Fruit fly (Drosophila melanogaster): Measurements from ENCODE around the gene Hsp110.

Gene Hsp110

DNA sequence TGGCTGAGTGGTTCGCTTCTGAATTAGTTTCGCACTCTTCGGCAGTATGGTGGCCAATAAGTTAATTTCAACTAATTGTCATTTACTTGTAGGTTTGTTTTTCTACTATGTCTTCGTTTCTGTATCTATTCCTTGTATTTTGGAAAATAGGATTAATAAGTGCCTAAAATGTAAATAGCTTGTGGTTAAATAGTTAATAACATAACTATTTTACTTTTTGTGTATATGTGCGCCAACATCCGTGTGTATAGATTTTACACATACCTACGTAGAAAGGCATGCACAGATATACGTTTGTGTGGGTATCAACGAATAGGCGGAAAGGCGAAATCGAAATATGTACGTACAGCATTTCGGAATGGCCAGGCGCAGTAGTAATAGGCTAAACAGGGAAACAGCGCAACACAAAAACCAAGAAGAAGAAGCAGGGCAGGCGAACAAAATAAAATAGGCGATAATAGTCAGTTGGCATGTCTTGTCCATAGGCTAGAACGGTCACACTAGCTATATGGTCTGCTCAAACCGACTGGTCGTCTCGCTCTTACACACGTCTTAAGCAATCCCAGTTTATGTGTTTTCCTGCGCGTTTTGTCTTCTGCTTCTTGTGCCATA is 34.2 kb upstream of the Hsp110 start:
- TF ChIP-seq GATAd (GFP tag; optimal IDR thresholded peaks at IDR 0.05) = no peak
- peak; percentile 100 for TF ChIP-seq psq (GFP tag; optimal IDR thresholded peaks at IDR 0.05)
- TF ChIP-seq CG9705 (GFP tag; optimal IDR thresholded peaks at IDR 0.05) = no peak
- peak; percentile 32 for TF ChIP-seq Dif (GFP tag; optimal IDR thresholded peaks at IDR 0.05; ENCODE audit: partially characterized antibody)
- no peak for TF ChIP-seq brk (GFP tag; optimal IDR thresholded peaks at IDR 0.05)
- no peak for TF ChIP-seq Myc (optimal IDR thresholded peaks at IDR 0.05)
- TF ChIP-seq Rel (GFP tag; optimal IDR thresholded peaks at IDR 0.05) = no peak
- peak; percentile 47 for TF ChIP-seq Rel (tag; optimal IDR thresholded peaks at IDR 0.05)
- no peak for TF ChIP-seq Hr83 (GFP tag; optimal IDR thresholded peaks at IDR 0.05; ENCODE audit: poor library complexity, severe bottlenecking)
- no peak for TF ChIP-seq Hr78 (GFP tag; optimal IDR thresholded peaks at IDR 0.05)
- TF ChIP-seq N (GFP tag; optimal IDR thresholded peaks at IDR 0.05) = no peak
- TF ChIP-seq br (GFP tag; optimal IDR thresholded peaks at IDR 0.05) = peak; percentile 21
- peak; percentile 30 for TF ChIP-seq Jra (GFP tag; optimal IDR thresholded peaks at IDR 0.05)
- peak; percentile 28 for TF ChIP-seq sage (GFP tag; optimal IDR thresholded peaks at IDR 0.05)

DNA sequence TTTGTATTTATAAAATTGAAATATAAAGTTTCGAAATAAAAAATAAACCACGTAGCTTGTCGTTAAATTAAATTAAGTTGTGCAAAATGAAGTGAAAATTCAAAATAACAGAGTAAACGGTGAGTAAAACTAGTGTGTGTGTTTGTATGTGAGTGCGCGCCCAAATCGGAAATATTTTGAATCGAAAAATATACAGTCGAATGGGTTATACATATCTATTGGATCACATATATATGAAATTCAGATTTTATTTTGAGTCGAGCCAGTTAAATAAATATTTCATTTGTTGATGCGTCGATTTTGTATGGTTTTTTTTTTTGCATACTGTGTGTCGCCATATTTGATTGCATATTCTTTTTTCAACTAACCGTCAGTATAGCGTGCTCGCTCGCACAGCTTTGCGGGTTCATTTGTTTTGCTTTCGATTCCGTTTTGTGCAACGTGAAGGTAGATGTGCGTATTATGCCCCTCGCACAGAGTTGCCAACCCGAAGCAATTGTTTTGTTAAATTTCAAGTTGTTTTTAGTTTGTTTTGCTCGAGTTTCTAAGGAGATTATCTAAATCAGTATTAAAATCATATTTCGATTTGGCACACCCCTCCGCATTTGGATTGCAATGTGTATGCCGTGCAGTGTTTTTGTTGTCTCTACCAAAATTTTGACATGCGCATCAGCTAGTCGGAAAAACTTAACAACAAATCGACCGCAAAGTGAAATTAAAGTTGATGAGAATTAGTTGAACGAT is 33.4 kb upstream of the Hsp110 start:
- TF ChIP-seq Rel (GFP tag; optimal IDR thresholded peaks at IDR 0.05) = no peak
- peak; percentile 4 for TF ChIP-seq Rel (tag; optimal IDR thresholded peaks at IDR 0.05)
- TF ChIP-seq Dfd (GFP tag; optimal IDR thresholded peaks at IDR 0.05) = no peak
- no peak for TF ChIP-seq N (GFP tag; optimal IDR thresholded peaks at IDR 0.05)
- TF ChIP-seq brk (GFP tag; optimal IDR thresholded peaks at IDR 0.05) = no peak
- TF ChIP-seq HLH106 (tag; optimal IDR thresholded peaks at IDR 0.05) = no peak
- no peak for TF ChIP-seq OdsH (GFP tag; optimal IDR thresholded peaks at IDR 0.05)
- TF ChIP-seq woc (GFP tag; optimal IDR thresholded peaks at IDR 0.05) = no peak
- no peak for TF ChIP-seq sage (GFP tag; optimal IDR thresholded peaks at IDR 0.05)
- no peak for TF ChIP-seq dsf (GFP tag; optimal IDR thresholded peaks at IDR 0.05; ENCODE audit: borderline replicate concordance)
- TF ChIP-seq Hr78 (GFP tag; optimal IDR thresholded peaks at IDR 0.05) = no peak
- no peak for TF ChIP-seq Dif (GFP tag; optimal IDR thresholded peaks at IDR 0.05; ENCODE audit: partially characterized antibody)
- TF ChIP-seq fru (GFP tag; optimal IDR thresholded peaks at IDR 0.05) = peak; percentile 28
- no peak for TF ChIP-seq br (GFP tag; optimal IDR thresholded peaks at IDR 0.05)
- TF ChIP-seq usp (GFP tag; optimal IDR thresholded peaks at IDR 0.05) = no peak
- TF ChIP-seq h (GFP tag; optimal IDR thresholded peaks at IDR 0.05) = no peak
- TF ChIP-seq ey (GFP tag; optimal IDR thresholded peaks at IDR 0.05) = no peak
- no peak for TF ChIP-seq Vsx2 (GFP tag; optimal IDR thresholded peaks at IDR 0.05; ENCODE audit: partially characterized antibody)
- peak; percentile 74 for TF ChIP-seq jim (GFP tag; optimal IDR thresholded peaks at IDR 0.05)
- no peak for TF ChIP-seq Hnf4 (GFP tag; optimal IDR thresholded peaks at IDR 0.05)
- no peak for TF ChIP-seq lola (GFP tag; optimal IDR thresholded peaks at IDR 0.05)
- no peak for TF ChIP-seq sv (GFP tag; optimal IDR thresholded peaks at IDR 0.05)
- TF ChIP-seq GATAd (GFP tag; optimal IDR thresholded peaks at IDR 0.05) = no peak
- TF ChIP-seq Myc (optimal IDR thresholded peaks at IDR 0.05) = no peak
- no peak for TF ChIP-seq Hr83 (GFP tag; optimal IDR thresholded peaks at IDR 0.05; ENCODE audit: poor library complexity, severe bottlenecking)

DNA sequence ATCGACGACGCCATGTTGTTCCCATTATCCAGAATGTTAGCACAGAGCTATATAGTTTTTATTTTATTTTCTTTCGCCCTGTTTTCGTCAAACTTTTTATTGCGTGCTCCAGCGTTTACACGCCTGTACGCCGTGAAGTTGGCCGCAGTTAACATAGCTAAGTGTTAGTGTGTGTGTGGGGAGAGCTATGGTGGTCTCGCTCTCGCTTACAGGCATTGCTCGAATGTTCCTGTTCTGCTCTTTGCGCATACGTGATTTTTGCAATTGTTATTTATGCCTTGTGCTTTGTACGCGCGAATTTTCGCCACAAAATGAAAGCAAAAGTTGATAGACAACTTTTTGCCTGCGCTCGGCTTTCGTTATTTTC is 32.8 kb upstream of the Hsp110 start:
- no peak for TF ChIP-seq Jra (GFP tag; optimal IDR thresholded peaks at IDR 0.05)
- no peak for TF ChIP-seq CrebA (GFP tag; optimal IDR thresholded peaks at IDR 0.05; ENCODE audit: borderline replicate concordance)
- no peak for TF ChIP-seq jim (GFP tag; optimal IDR thresholded peaks at IDR 0.05)
- TF ChIP-seq CG32264 (GFP tag; optimal IDR thresholded peaks at IDR 0.05) = no peak
- peak; percentile 59 for TF ChIP-seq Dif (GFP tag; optimal IDR thresholded peaks at IDR 0.05; ENCODE audit: partially characterized antibody)
- TF ChIP-seq dsf (GFP tag; optimal IDR thresholded peaks at IDR 0.05; ENCODE audit: borderline replicate concordance) = no peak
- peak; percentile 100 for TF ChIP-seq psq (GFP tag; optimal IDR thresholded peaks at IDR 0.05)
- peak; percentile 21 for TF ChIP-seq fru (GFP tag; optimal IDR thresholded peaks at IDR 0.05)
- TF ChIP-seq br (GFP tag; optimal IDR thresholded peaks at IDR 0.05) = peak; percentile 5
- TF ChIP-seq ey (GFP tag; optimal IDR thresholded peaks at IDR 0.05) = no peak
- no peak for TF ChIP-seq sv (GFP tag; optimal IDR thresholded peaks at IDR 0.05)
- TF ChIP-seq Vsx2 (GFP tag; optimal IDR thresholded peaks at IDR 0.05; ENCODE audit: partially characterized antibody) = no peak
- peak; percentile 30 for TF ChIP-seq rgr (GFP tag; optimal IDR thresholded peaks at IDR 0.05)
- no peak for TF ChIP-seq N (GFP tag; optimal IDR thresholded peaks at IDR 0.05)
- TF ChIP-seq Myc (optimal IDR thresholded peaks at IDR 0.05) = no peak
- no peak for TF ChIP-seq OdsH (GFP tag; optimal IDR thresholded peaks at IDR 0.05)
- no peak for TF ChIP-seq GATAd (GFP tag; optimal IDR thresholded peaks at IDR 0.05)
- TF ChIP-seq brk (GFP tag; optimal IDR thresholded peaks at IDR 0.05) = peak; percentile 7
- TF ChIP-seq lola (GFP tag; optimal IDR thresholded peaks at IDR 0.05) = no peak
- TF ChIP-seq HLH106 (tag; optimal IDR thresholded peaks at IDR 0.05) = peak; percentile 15
- no peak for TF ChIP-seq Rel (GFP tag; optimal IDR thresholded peaks at IDR 0.05)
- peak; percentile 54 for TF ChIP-seq Rel (tag; optimal IDR thresholded peaks at IDR 0.05)
- TF ChIP-seq Hr83 (GFP tag; optimal IDR thresholded peaks at IDR 0.05; ENCODE audit: poor library complexity, severe bottlenecking) = no peak
- peak; percentile 7 for TF ChIP-seq dmrt93B (GFP tag; optimal IDR thresholded peaks at IDR 0.05)
- TF ChIP-seq CG9705 (GFP tag; optimal IDR thresholded peaks at IDR 0.05) = no peak
- TF ChIP-seq pan (optimal IDR thresholded peaks at IDR 0.05) = no peak
- TF ChIP-seq Sp1 (GFP tag; optimal IDR thresholded peaks at IDR 0.05) = peak; percentile 48
- no peak for TF ChIP-seq Abd-B (GFP tag; optimal IDR thresholded peaks at IDR 0.05)

Data from whole organism, wandering third instar larva.